Worm (Caenorhabditis elegans) whole organism, mixed stage, embryonic: ENCODE measurements around the gene C33D3.3.

Source experiments
- M03D4.4 ChIP-seq: sonication (generic microtip); optimal IDR thresholded peaks from 2 replicates; lab custom pipeline; 2017; ENCODE audit warnings: mild to moderate bottlenecking, missing genetic modification characterization, missing compliant biosample characterization
- blmp-1 ChIP-seq: fragments of 150-350 bp; optimal IDR thresholded peaks from 2 replicates; lab custom pipeline; 2014; ENCODE audit warnings: missing biosample characterization, missing genetic modification characterization
- ceh-39 ChIP-seq: fragments of 150-350 bp; optimal IDR thresholded peaks from 2 replicates; lab custom pipeline; 2014; ENCODE audit warnings: missing biosample characterization, missing genetic modification characterization
- ceh-43 ChIP-seq: fragments of 200-800 bp; sonication (Bioruptor generic); optimal IDR thresholded peaks from 2 replicates; lab custom pipeline; 2018; ENCODE audit warnings: mild to moderate bottlenecking, missing genetic modification characterization, moderate library complexity, missing compliant biosample characterization
- ceh-83 ChIP-seq: fragments of 200-800 bp; sonication (Bioruptor generic); optimal IDR thresholded peaks from 2 replicates; lab custom pipeline; 2018; ENCODE audit warnings: mild to moderate bottlenecking, missing genetic modification characterization, missing compliant biosample characterization
- ces-1 ChIP-seq: fragments of 150-350 bp; optimal IDR thresholded peaks from 2 replicates; lab custom pipeline; 2014; ENCODE audit warnings: missing biosample characterization, missing genetic modification reagents, missing genetic modification characterization
- cnd-1 ChIP-seq: fragments of 200-800 bp; sonication (Bioruptor generic); optimal IDR thresholded peaks from 2 replicates; lab custom pipeline; 2018; ENCODE audit warnings: mild to moderate bottlenecking, missing genetic modification characterization, missing compliant biosample characterization
- drap-1 ChIP-seq: fragments of 200-800 bp; sonication (Bioruptor generic); optimal IDR thresholded peaks from 3 replicates; lab custom pipeline; 2018; ENCODE audit warnings: mild to moderate bottlenecking, missing genetic modification characterization, missing compliant biosample characterization
- elt-1 ChIP-seq: sonication (generic microtip); optimal IDR thresholded peaks from 2 replicates; lab custom pipeline; 2017; ENCODE audit warnings: missing genetic modification characterization, mild to moderate bottlenecking, missing compliant biosample characterization, antibody characterized with exemption, moderate library complexity, borderline replicate concordance; ENCODE audit not compliant: insufficient read depth
- hlh-1 ChIP-seq: fragments of 150-350 bp; optimal IDR thresholded peaks from 2 replicates; lab custom pipeline; 2014; ENCODE audit warnings: missing biosample characterization, missing genetic modification reagents, missing genetic modification characterization
- lin-13 ChIP-seq: fragments of 150-350 bp; optimal IDR thresholded peaks from 2 replicates; lab custom pipeline; 2014; ENCODE audit warnings: missing biosample characterization, missing genetic modification characterization
- lin-32 ChIP-seq: fragments of 200-800 bp; sonication (Bioruptor generic); optimal IDR thresholded peaks from 2 replicates; lab custom pipeline; 2018; ENCODE audit warnings: mild to moderate bottlenecking, missing genetic modification characterization, missing compliant biosample characterization
- lsy-2 ChIP-seq: fragments of 150-350 bp; optimal IDR thresholded peaks from 2 replicates; lab custom pipeline; 2014; ENCODE audit warnings: missing biosample characterization, missing genetic modification characterization
- mab-5 ChIP-seq: fragments of 150-350 bp; optimal IDR thresholded peaks from 2 replicates; lab custom pipeline; 2014; ENCODE audit warnings: missing biosample characterization, missing genetic modification characterization
- mep-1 ChIP-seq: fragments of 150-350 bp; optimal IDR thresholded peaks from 2 replicates; lab custom pipeline; 2017; ENCODE audit warnings: missing biosample characterization, missing genetic modification reagents, missing genetic modification characterization, inconsistent platforms
- mls-2 ChIP-seq: sonication (generic microtip); optimal IDR thresholded peaks from 2 replicates; lab custom pipeline; 2016; ENCODE audit warnings: mild to moderate bottlenecking, missing genetic modification characterization, moderate library complexity, missing compliant biosample characterization
- nhr-2 ChIP-seq: fragments of 150-350 bp; optimal IDR thresholded peaks from 2 replicates; lab custom pipeline; 2014; ENCODE audit warnings: missing biosample characterization, missing genetic modification characterization
- nhr-237 ChIP-seq: fragments of 150-350 bp; optimal IDR thresholded peaks from 2 replicates; lab custom pipeline; 2014; ENCODE audit warnings: missing biosample characterization, missing genetic modification characterization
- nhr-28 ChIP-seq: fragments of 150-350 bp; optimal IDR thresholded peaks from 2 replicates; lab custom pipeline; 2014; ENCODE audit warnings: missing biosample characterization, missing genetic modification characterization
- pha-4 ChIP-seq: fragments of 150-350 bp; optimal IDR thresholded peaks from 2 replicates; lab custom pipeline; 2018; ENCODE audit warnings: missing biosample characterization, missing genetic modification reagents, missing genetic modification characterization
- sem-2 ChIP-seq: fragments of 200-800 bp; sonication (Bioruptor generic); optimal IDR thresholded peaks from 2 replicates; lab custom pipeline; 2018; ENCODE audit warnings: mild to moderate bottlenecking, missing genetic modification characterization, missing compliant biosample characterization
- snpc-4 ChIP-seq: fragments of 150-350 bp; optimal IDR thresholded peaks from 2 replicates; lab custom pipeline; 2014; ENCODE audit warnings: missing biosample characterization, missing genetic modification characterization
- sptf-1 ChIP-seq: sonication (generic microtip); optimal IDR thresholded peaks from 2 replicates; lab custom pipeline; 2017; ENCODE audit warnings: mild to moderate bottlenecking, missing genetic modification characterization, moderate library complexity, missing compliant biosample characterization
- tbx-8 ChIP-seq: fragments of 200-800 bp; sonication (Bioruptor generic); optimal IDR thresholded peaks from 2 replicates; lab custom pipeline; 2018; ENCODE audit warnings: mild to moderate bottlenecking, missing genetic modification characterization, moderate library complexity, missing compliant biosample characterization
- unc-120 ChIP-seq: sonication (generic microtip); optimal IDR thresholded peaks from 2 replicates; lab custom pipeline; 2017; ENCODE audit warnings: missing genetic modification characterization, missing compliant biosample characterization; ENCODE audit not compliant: poor library complexity, severe bottlenecking
- unc-39 ChIP-seq: fragments of 150-350 bp; optimal IDR thresholded peaks from 2 replicates; lab custom pipeline; 2014; ENCODE audit warnings: missing biosample characterization, missing genetic modification characterization
- unc-62 ChIP-seq: fragments of 150-350 bp; optimal IDR thresholded peaks from 2 replicates; lab custom pipeline; 2014; ENCODE audit warnings: missing biosample characterization, missing genetic modification reagents, missing genetic modification characterization
- zip-8 ChIP-seq: fragments of 150-350 bp; optimal IDR thresholded peaks from 2 replicates; lab custom pipeline; 2014; ENCODE audit warnings: missing biosample characterization, missing genetic modification characterization
- ztf-11 ChIP-seq: fragments of 150-350 bp; optimal IDR thresholded peaks from 2 replicates; lab custom pipeline; 2014; ENCODE audit warnings: missing biosample characterization, missing genetic modification characterization

Gene C33D3.3

DNA sequence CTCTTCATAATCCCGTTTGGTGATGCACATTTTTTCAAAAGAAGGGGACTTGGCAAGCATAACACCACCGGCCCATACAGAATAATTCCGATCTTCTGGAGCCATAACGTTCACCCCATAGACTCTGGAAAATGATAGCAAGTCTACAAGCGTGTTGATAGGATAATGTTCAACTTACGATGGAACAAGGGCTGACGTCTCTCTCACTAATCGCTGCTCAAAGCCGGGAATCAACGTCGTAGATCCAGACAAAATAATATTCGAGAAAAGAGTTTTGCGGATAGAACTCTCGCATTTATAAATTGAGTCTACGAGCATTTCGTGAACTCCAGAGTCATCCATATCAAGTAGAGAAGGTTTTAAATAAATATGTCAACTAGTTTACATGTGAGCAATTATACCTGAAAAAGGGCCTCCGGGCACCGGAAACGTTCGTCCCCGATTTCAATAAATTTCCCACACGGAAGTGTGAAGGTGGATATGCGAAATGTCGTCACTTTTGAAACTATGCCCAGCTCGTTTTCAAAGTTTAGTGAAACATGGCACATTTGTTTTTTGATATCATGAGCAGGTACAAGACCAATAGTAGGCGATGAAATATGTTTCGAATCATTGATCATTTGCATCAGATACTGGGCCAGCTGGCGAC lies 6.8 kb downstream of the C33D3.3 start:
- no peak for TF ChIP-seq elt-1
- no peak for TF ChIP-seq pha-4 (tag; lab: Kevin White, UChicago)
- TF ChIP-seq ceh-39: no peak
- no peak for TF ChIP-seq M03D4.4 (tag; lab: Kevin White, UChicago)
- TF ChIP-seq lin-32 (GFP tag; lab: Kevin White, UChicago): no peak
- TF ChIP-seq ztf-11 (tag; lab: Kevin White, UChicago): no peak
- TF ChIP-seq ces-1 (GFP tag; lab: Kevin White, UChicago): no peak
- TF ChIP-seq tbx-8: no peak
- TF ChIP-seq unc-39 (tag; lab: Kevin White, UChicago): no peak
- TF ChIP-seq drap-1 (GFP tag; lab: Kevin White, UChicago): no peak
- no peak for TF ChIP-seq mab-5 (tag; lab: Kevin White, UChicago)
- TF ChIP-seq, all 35 proteins: peak for 0

DNA sequence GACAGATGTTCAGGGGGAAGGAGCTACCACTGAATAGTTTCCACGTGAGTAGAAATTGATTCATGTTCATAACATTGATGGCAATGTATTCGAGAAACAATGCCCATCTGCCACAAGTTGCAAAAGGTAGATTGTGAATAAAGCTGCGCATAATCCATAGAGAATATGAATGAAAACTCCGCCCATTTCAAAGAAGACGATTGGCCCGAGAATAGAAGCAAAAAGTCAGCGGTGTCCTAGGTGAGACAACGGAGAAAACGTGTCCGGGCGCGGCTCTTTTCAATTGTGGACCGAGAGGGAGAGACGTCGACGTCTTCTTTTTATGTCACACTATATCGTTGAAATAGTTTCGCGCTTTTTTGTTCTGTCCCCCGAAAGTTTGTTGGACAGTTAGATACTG lies 14.4 kb downstream of the C33D3.3 start, which contains the start of gene vab-3:
vab-3 (plus strand) TSS at position 301 of the 400 bp plus-strand sequence.
- no peak for TF ChIP-seq mls-2 (tag; lab: Kevin White, UChicago)
- TF ChIP-seq blmp-1 (tag; lab: Kevin White, UChicago): no peak
- no peak for TF ChIP-seq nhr-237 (tag; lab: Kevin White, UChicago)
- TF ChIP-seq sem-2: no peak
- no peak for TF ChIP-seq snpc-4
- no peak for TF ChIP-seq tbx-8
- no peak for TF ChIP-seq lin-13 (tag; lab: Kevin White, UChicago)
- TF ChIP-seq ces-1 (GFP tag; lab: Kevin White, UChicago): no peak
- no peak for TF ChIP-seq drap-1 (GFP tag; lab: Kevin White, UChicago)
- TF ChIP-seq sptf-1: no peak
- no peak for TF ChIP-seq ceh-83
- TF ChIP-seq unc-39 (tag; lab: Kevin White, UChicago): no peak
- no peak for TF ChIP-seq elt-1
- no peak for TF ChIP-seq ztf-11 (tag; lab: Kevin White, UChicago)
- no peak for TF ChIP-seq unc-62 (GFP tag; lab: Kevin White, UChicago)
- TF ChIP-seq cnd-1: no peak

DNA sequence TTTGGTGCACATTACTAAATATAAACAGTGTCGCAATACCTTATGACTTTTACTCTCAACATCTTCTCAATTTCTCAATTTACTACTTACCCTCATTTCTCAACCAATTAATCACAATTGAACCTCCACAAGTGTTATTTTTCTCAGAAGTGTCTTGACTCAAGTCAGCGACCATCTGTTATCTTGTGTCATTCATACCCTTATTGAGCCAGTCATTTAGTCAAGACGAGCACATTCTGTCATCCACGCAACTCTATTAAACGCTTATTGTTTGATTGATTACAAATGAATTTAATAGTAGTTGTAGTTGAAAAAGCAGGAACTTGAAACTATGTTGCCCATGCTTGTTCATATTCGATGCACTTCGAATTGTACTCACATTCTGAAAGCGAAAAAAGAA lies 18.2 kb downstream of the C33D3.3 start:
- TF ChIP-seq ztf-11 (tag; lab: Kevin White, UChicago): no peak
- TF ChIP-seq nhr-2: peak; percentile 69
- no peak for TF ChIP-seq nhr-28 (tag; lab: Kevin White, UChicago)
- TF ChIP-seq ces-1 (GFP tag; lab: Kevin White, UChicago): peak; percentile 15
- TF ChIP-seq cnd-1: peak; percentile 74

DNA sequence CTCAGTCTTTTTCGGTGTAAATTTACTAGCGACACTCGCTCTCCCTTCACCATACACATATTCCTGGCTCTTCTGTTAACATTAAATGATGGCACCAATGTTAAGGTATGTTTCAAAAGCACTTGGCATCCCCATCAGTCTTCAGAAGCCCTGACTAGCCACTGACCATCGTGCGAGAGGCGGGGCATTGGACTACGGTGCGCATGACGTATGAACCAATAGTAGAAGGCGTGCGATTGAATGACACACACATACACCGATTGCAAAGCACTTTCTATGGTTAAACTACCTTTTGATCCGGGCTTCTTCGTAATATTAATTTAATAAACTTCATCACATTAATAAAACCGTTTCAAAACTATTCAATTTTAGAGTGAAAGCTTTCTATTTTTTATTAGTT lies 20.0 kb downstream of the C33D3.3 start:
- no peak for TF ChIP-seq unc-120 (tag; lab: Kevin White, UChicago)
- peak; percentile 85 for TF ChIP-seq lsy-2 (tag; lab: Kevin White, UChicago)
- TF ChIP-seq, all 35 proteins: peak for 1

DNA sequence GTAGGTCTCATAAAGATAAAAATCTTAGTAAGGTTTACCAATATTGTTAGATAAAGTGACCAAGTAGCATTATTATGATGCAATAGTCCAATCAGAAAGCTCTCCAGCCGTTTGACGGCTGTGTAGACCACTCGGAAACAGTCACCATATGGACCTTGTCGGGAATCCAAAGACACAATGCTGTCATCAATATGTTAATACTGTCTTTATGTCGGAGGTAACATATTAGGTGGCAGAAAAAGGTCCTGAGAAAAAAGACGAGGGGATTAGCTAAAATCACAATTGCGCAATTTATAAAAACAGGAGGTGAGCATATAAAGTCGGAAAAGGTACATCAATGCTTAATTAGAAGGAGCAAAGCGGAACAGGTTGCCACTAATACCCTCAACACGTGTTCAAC lies 22.8 kb downstream of the C33D3.3 start:
- TF ChIP-seq lin-13 (tag; lab: Kevin White, UChicago) (no peak), pha-4 (tag; lab: Kevin White, UChicago) (no peak), zip-8 (tag; lab: Kevin White, UChicago) (peak; percentile 39), lin-32 (GFP tag; lab: Kevin White, UChicago) (no peak), snpc-4 (no peak), nhr-28 (tag; lab: Kevin White, UChicago) (no peak), elt-1 (peak; percentile 46), unc-62 (GFP tag; lab: Kevin White, UChicago) (peak; percentile 8), sptf-1 (no peak), mep-1 (tag; lab: Kevin White, UChicago) (no peak), lsy-2 (tag; lab: Kevin White, UChicago) (no peak), hlh-1 (tag; lab: Kevin White, UChicago) (no peak), nhr-2 (peak; percentile 83), nhr-237 (tag; lab: Kevin White, UChicago) (no peak), ceh-43 (GFP tag; lab: Kevin White, UChicago) (no peak), M03D4.4 (tag; lab: Kevin White, UChicago) (no peak), cnd-1 (peak; percentile 54), ceh-83 (no peak)
